Worm (Caenorhabditis elegans) whole organism, L2 larva: ENCODE measurements around the gene F42F12.4.

ENCODE experiments used
- F13H6.1 ChIP-seq: sonication (generic microtip); optimal IDR thresholded peaks from 2 replicates; lab custom pipeline; 2016; ENCODE audit warnings: missing genetic modification characterization, missing compliant biosample characterization
- R02D3.7 ChIP-seq: fragments of 150-350 bp; optimal IDR thresholded peaks from 2 replicates; lab custom pipeline; 2014; ENCODE audit warnings: missing biosample characterization, missing genetic modification characterization
- Y55F3AM.14 ChIP-seq: fragments of 200-800 bp; sonication (Bioruptor generic); optimal IDR thresholded peaks from 2 replicates; lab custom pipeline; 2018; ENCODE audit warnings: mild to moderate bottlenecking, missing genetic modification characterization, missing compliant biosample characterization
- ZK546.5 ChIP-seq: sonication (generic microtip); optimal IDR thresholded peaks from 2 replicates; lab custom pipeline; 2017; ENCODE audit warnings: missing biosample characterization, missing genetic modification characterization
- alr-1 ChIP-seq: fragments of 150-350 bp; optimal IDR thresholded peaks from 2 replicates; lab custom pipeline; 2014; ENCODE audit warnings: missing biosample characterization, missing genetic modification characterization
- aly-2 ChIP-seq: fragments of 150-350 bp; optimal IDR thresholded peaks from 2 replicates; lab custom pipeline; 2014; ENCODE audit warnings: missing biosample characterization, missing genetic modification characterization
- blmp-1 ChIP-seq: sonication (generic microtip); optimal IDR thresholded peaks from 2 replicates; lab custom pipeline; 2017; ENCODE audit warnings: missing genetic modification characterization, mild to moderate bottlenecking, missing compliant biosample characterization, antibody characterized with exemption, moderate library complexity; ENCODE audit not compliant: insufficient read depth
- ceh-16 ChIP-seq: fragments of 150-350 bp; optimal IDR thresholded peaks from 2 replicates; lab custom pipeline; 2014; ENCODE audit warnings: missing biosample characterization, missing genetic modification characterization
- ceh-82 ChIP-seq: fragments of 150-350 bp; optimal IDR thresholded peaks from 2 replicates; lab custom pipeline; 2014; ENCODE audit warnings: missing biosample characterization, missing genetic modification characterization
- crh-2 ChIP-seq: sonication (generic microtip); optimal IDR thresholded peaks from 2 replicates; lab custom pipeline; 2017; ENCODE audit warnings: missing biosample characterization, missing genetic modification characterization
- dmd-4 ChIP-seq: sonication (generic microtip); optimal IDR thresholded peaks from 2 replicates; lab custom pipeline; 2017; ENCODE audit warnings: missing biosample characterization, missing genetic modification characterization
- egl-27 ChIP-seq: sonication (generic microtip); optimal IDR thresholded peaks from 3 replicates; lab custom pipeline; 2017; ENCODE audit warnings: missing biosample characterization, missing genetic modification reagents, missing genetic modification characterization
- elt-1 ChIP-seq: fragments of 150-350 bp; optimal IDR thresholded peaks from 2 replicates; lab custom pipeline; 2014; ENCODE audit warnings: missing biosample characterization, missing genetic modification characterization
- elt-3 ChIP-seq: sonication (generic microtip); optimal IDR thresholded peaks from 2 replicates; lab custom pipeline; 2017; ENCODE audit warnings: missing biosample characterization, missing genetic modification characterization
- fos-1 ChIP-seq: fragments of 150-350 bp; optimal IDR thresholded peaks from 2 replicates; lab custom pipeline; 2014; ENCODE audit warnings: missing biosample characterization, missing genetic modification characterization
- gmeb-1 ChIP-seq: fragments of 150-350 bp; optimal IDR thresholded peaks from 2 replicates; lab custom pipeline; 2014; ENCODE audit warnings: missing biosample characterization, missing genetic modification characterization
- lin-11 ChIP-seq: fragments of 150-350 bp; sonication (generic microtip); optimal IDR thresholded peaks from 2 replicates; lab custom pipeline; 2014; ENCODE audit warnings: missing biosample characterization, missing genetic modification characterization, inconsistent platforms, mixed read lengths
- lin-13 ChIP-seq: fragments of 150-350 bp; optimal IDR thresholded peaks from 2 replicates; lab custom pipeline; 2014; ENCODE audit warnings: missing biosample characterization, missing genetic modification reagents, missing genetic modification characterization
- lsy-2 ChIP-seq, 2 experiments: fragments of 150-350 bp in 1 of 2; sonication (generic microtip) in 1 of 2; optimal IDR thresholded peaks; 2 replicates each; lab custom pipeline; 2014 to 2017; ENCODE audit warnings: missing biosample characterization in 2 of 2, missing genetic modification characterization in 2 of 2
- mab-5 ChIP-seq: fragments of 150-350 bp; optimal IDR thresholded peaks from 2 replicates; lab custom pipeline; 2014; ENCODE audit warnings: missing biosample characterization, missing genetic modification characterization
- mbf-1 ChIP-seq: sonication (generic microtip); optimal IDR thresholded peaks from 2 replicates; lab custom pipeline; 2017; ENCODE audit warnings: missing biosample characterization, missing genetic modification characterization
- mdl-1 ChIP-seq, 2 experiments: fragments of 150-350 bp in 1 of 2; sonication (generic microtip) in 1 of 2; optimal IDR thresholded peaks; 2 replicates each; lab custom pipeline; 2017; ENCODE audit warnings: missing biosample characterization in 2 of 2, missing genetic modification characterization in 2 of 2
- nhr-10 ChIP-seq: sonication (generic microtip); optimal IDR thresholded peaks from 2 replicates; lab custom pipeline; 2017; ENCODE audit warnings: missing biosample characterization, missing genetic modification characterization
- nhr-11 ChIP-seq: fragments of 150-350 bp; optimal IDR thresholded peaks from 2 replicates; lab custom pipeline; 2014; ENCODE audit warnings: missing biosample characterization, missing genetic modification characterization
- nhr-12 ChIP-seq: fragments of 150-350 bp; optimal IDR thresholded peaks from 2 replicates; lab custom pipeline; 2014; ENCODE audit warnings: missing biosample characterization, missing genetic modification characterization
- nhr-129 ChIP-seq: fragments of 150-350 bp; optimal IDR thresholded peaks from 2 replicates; lab custom pipeline; 2014; ENCODE audit warnings: missing biosample characterization, missing genetic modification characterization
- nhr-21 ChIP-seq: fragments of 150-350 bp; optimal IDR thresholded peaks from 2 replicates; lab custom pipeline; 2014; ENCODE audit warnings: missing biosample characterization, missing genetic modification characterization
- nhr-23 ChIP-seq: fragments of 150-350 bp; optimal IDR thresholded peaks from 2 replicates; lab custom pipeline; 2014; ENCODE audit warnings: missing biosample characterization, missing genetic modification reagents, missing genetic modification characterization
- nhr-237 ChIP-seq: fragments of 150-350 bp; optimal IDR thresholded peaks from 2 replicates; lab custom pipeline; 2014; ENCODE audit warnings: missing biosample characterization, missing genetic modification characterization
- nhr-6 ChIP-seq: fragments of 150-350 bp; optimal IDR thresholded peaks from 2 replicates; lab custom pipeline; 2014; ENCODE audit warnings: missing biosample characterization, missing genetic modification characterization
- nhr-77 ChIP-seq: fragments of 150-350 bp; optimal IDR thresholded peaks from 2 replicates; lab custom pipeline; 2014; ENCODE audit warnings: missing biosample characterization, missing genetic modification characterization
- peb-1 ChIP-seq: fragments of 150-350 bp; optimal IDR thresholded peaks from 2 replicates; lab custom pipeline; 2014; ENCODE audit warnings: missing biosample characterization, missing genetic modification characterization
- skn-1 ChIP-seq: sonication (generic microtip); optimal IDR thresholded peaks from 2 replicates; lab custom pipeline; 2017; ENCODE audit warnings: missing biosample characterization, missing genetic modification characterization
- sma-3 ChIP-seq: sonication (generic microtip); optimal IDR thresholded peaks from 2 replicates; lab custom pipeline; 2016; ENCODE audit warnings: missing genetic modification reagents, missing genetic modification characterization, missing compliant biosample characterization
- sma-9 ChIP-seq, 2 experiments: fragments of 150-350 bp in 1 of 2; sonication (generic microtip) in 1 of 2; optimal IDR thresholded peaks; 2 replicates each; lab custom pipeline; 2014 to 2016; ENCODE audit warnings: missing genetic modification characterization in 2 of 2, mild to moderate bottlenecking in 1 of 2, missing biosample characterization in 1 of 2, missing compliant biosample characterization in 1 of 2, missing genetic modification reagents in 1 of 2, moderate library complexity in 1 of 2
- snpc-4 ChIP-seq: fragments of 150-350 bp; optimal IDR thresholded peaks from 2 replicates; lab custom pipeline; 2014; ENCODE audit warnings: missing biosample characterization, missing genetic modification characterization
- unc-39 ChIP-seq: fragments of 150-350 bp; optimal IDR thresholded peaks from 2 replicates; lab custom pipeline; 2014; ENCODE audit warnings: missing biosample characterization, missing genetic modification characterization
- unc-55 ChIP-seq: fragments of 150-350 bp; sonication (generic microtip); optimal IDR thresholded peaks from 3 replicates; lab custom pipeline; 2014; ENCODE audit warnings: missing biosample characterization, missing genetic modification reagents, missing genetic modification characterization
- unc-62 ChIP-seq: fragments of 150-350 bp; optimal IDR thresholded peaks from 2 replicates; lab custom pipeline; 2014; ENCODE audit warnings: missing biosample characterization, missing genetic modification reagents, missing genetic modification characterization
- zag-1 ChIP-seq: fragments of 150-350 bp; optimal IDR thresholded peaks from 2 replicates; lab custom pipeline; 2014; ENCODE audit warnings: missing biosample characterization, missing genetic modification characterization
- ztf-1 ChIP-seq: fragments of 200-800 bp; sonication (Bioruptor generic); conservative IDR thresholded peaks from 2 replicates; pipeline ENCODE4 v1.3.6; 2022; ENCODE audit warnings: missing genetic modification characterization, missing compliant biosample characterization
- ztf-11 ChIP-seq: sonication (generic microtip); optimal IDR thresholded peaks from 2 replicates; lab custom pipeline; 2017; ENCODE audit warnings: missing biosample characterization, missing genetic modification characterization
- ztf-4 ChIP-seq: fragments of 150-350 bp; optimal IDR thresholded peaks from 2 replicates; lab custom pipeline; 2014; ENCODE audit warnings: missing biosample characterization, missing genetic modification characterization

Gene F42F12.4

DNA sequence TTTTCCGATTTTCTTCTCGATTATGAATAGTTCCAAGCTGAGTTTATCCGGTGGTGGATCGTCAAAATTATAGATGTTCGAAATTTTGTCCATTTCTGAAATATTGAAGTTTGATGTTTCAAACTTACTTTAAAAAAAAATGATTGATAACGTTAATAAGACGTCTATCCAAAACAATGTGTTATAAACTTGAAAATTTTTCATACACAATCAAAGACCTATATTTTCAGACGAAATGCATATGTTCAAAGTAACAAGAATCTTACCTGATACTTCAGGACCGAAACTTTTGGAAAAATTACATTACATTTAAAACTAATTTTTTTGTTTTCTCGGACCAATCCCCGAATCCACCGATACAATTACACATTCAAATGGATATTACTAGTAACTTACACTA, 38.6 kb upstream of the F42F12.4 start, which contains the start of gene nekl-3:
TSS of gene nekl-3 (minus strand) at position 101 of the 400 bp plus-strand sequence.
- TF ChIP-seq nhr-10 (tag; lab: Kevin White, UChicago), result no peak
- no peak for TF ChIP-seq ZK546.5
- TF ChIP-seq aly-2 (tag; lab: Kevin White, UChicago), result no peak
- no peak for TF ChIP-seq ztf-11
- no peak for TF ChIP-seq Y55F3AM.14 (GFP tag; lab: Kevin White, UChicago)
- TF ChIP-seq R02D3.7 (tag; lab: Kevin White, UChicago), result no peak

DNA sequence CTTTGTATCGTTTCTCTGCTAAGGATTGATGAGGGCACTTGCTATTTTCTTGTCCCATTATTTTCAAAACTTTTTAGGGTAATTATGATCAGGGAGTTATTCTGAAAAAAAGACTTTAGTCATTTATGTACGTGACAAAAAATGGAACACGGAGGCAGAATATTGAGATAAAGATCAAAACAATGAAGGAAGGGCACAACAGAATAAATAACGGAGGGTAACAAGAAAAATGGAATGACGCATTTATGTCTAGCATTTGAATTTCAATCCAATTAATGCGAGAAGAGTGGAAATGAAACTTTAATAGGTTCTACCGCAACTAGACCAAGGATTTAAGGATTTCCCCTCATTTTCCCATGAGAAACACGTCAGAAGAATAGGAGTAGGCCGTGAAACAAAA, 25.5 kb upstream of the F42F12.4 start, which contains the start of gene glb-13:
TSS of gene glb-13 (minus strand) at position 101 of the 400 bp plus-strand sequence.
- TF ChIP-seq skn-1 (tag; lab: Kevin White, UChicago) (no peak), gmeb-1 (tag; lab: Kevin White, UChicago) (no peak), sma-9 (GFP tag; optimal IDR thresholded peaks at IDR 0.05; lab: Kevin White, UChicago) (no peak), sma-9 (tag; optimal IDR thresholded peaks at IDR 0.05; lab: Kevin White, UChicago) (no peak), nhr-129 (no peak), nhr-23 (tag; lab: Kevin White, UChicago) (no peak), nhr-237 (tag; lab: Kevin White, UChicago) (no peak), mdl-1 (tag; optimal IDR thresholded peaks at IDR 0.05; lab: Kevin White, UChicago) (no peak), blmp-1 (tag; lab: Kevin White, UChicago) (no peak), ceh-82 (no peak), ZK546.5 (no peak), ztf-1 (no peak), ceh-16 (tag; lab: Kevin White, UChicago) (no peak)
- TF ChIP-seq, all 48 proteins: peak for 0

DNA sequence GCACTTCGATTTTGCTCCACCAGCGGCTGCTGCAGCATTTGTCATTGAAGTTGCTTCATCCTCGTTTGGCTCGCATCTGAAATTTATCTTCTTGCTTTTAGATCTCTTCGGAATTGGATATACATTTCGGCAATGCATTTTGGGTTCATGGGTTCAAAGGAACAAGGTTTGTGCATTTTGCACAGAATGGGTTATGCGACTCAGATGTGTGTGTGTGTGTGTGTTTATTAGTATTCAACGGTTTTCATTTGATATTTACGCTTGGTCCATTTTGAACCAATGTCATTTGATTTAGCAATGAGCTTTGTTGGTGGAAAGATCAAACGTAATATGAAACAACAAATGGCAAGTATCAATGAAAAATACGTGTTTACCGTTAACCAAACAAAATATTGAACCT, 23.0 kb upstream of the F42F12.4 start:
- TF ChIP-seq nhr-12 (no peak), nhr-11 (tag; lab: Kevin White, UChicago) (no peak), F13H6.1 (no peak), egl-27 (tag; lab: Kevin White, UChicago) (no peak), elt-3 (no peak)
- TF ChIP-seq, all 48 proteins: peak for 0

DNA sequence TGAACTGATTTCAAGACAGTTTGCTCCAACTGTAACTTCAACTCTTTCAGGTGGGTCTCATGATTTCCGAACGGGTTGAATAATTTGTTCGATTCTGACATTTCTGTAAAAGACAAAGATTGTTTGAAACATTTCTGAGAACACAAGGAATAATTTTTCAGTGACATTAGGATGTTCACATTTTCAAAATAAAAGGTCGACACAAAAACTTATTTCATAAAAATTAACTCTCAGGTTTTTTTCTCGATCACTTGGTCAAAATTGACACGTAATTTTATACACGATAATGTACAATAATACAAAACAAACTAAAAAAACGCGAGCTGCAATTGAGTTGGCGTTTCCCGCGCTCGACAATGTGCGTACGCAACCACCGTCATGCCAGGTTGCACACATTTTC, 18.6 kb upstream of the F42F12.4 start, which contains the start of gene rif-1.2:
TSS of gene rif-1.2 (minus strand) at position 101 of the 400 bp plus-strand sequence.
- TF ChIP-seq unc-39 (tag; lab: Kevin White, UChicago) (no peak), peb-1 (tag; lab: Kevin White, UChicago) (no peak), unc-55 (no peak), mab-5 (tag; lab: Kevin White, UChicago) (no peak), nhr-129 (no peak), lin-13 (GFP tag; lab: Kevin White, UChicago) (no peak), ceh-16 (tag; lab: Kevin White, UChicago) (no peak), nhr-10 (tag; lab: Kevin White, UChicago) (no peak), ztf-11 (no peak), lin-11 (tag; lab: Kevin White, UChicago) (no peak), ztf-4 (no peak), dmd-4 (tag; lab: Kevin White, UChicago) (no peak), fos-1 (no peak), R02D3.7 (tag; lab: Kevin White, UChicago) (no peak), unc-62 (GFP tag; lab: Kevin White, UChicago) (no peak), nhr-6 (no peak)

DNA sequence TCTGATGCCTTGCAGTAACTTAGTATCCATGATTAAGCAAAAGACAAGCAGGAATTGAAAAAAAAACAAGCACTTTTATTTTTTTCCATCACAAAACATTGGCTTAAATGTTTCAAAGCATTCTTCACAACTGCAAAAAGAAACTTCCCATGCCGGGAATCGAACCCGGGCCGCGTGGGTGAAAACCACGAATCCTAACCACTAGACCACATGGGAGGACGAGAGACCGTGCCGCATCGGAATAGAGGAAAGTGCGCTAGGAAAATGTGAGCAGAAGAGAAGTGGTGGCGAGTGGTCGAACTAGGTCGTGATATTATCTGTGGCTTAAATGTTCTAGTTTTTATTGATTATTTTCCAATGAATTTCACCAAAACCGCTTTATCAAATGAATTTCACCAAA, 14.8 kb upstream of the F42F12.4 start:
- TF ChIP-seq Y55F3AM.14 (GFP tag; lab: Kevin White, UChicago) (no peak), lsy-2 (tag; optimal IDR thresholded peaks at IDR 0.05; lab: Kevin White, UChicago) (no peak), nhr-21 (tag; lab: Kevin White, UChicago) (no peak), snpc-4 (tag; lab: Kevin White, UChicago) (no peak), unc-39 (tag; lab: Kevin White, UChicago) (no peak), peb-1 (tag; lab: Kevin White, UChicago) (no peak), skn-1 (tag; lab: Kevin White, UChicago) (no peak), elt-1 (tag; lab: Kevin White, UChicago) (no peak), lin-11 (tag; lab: Kevin White, UChicago) (no peak), mab-5 (tag; lab: Kevin White, UChicago) (no peak), nhr-77 (tag; lab: Kevin White, UChicago) (no peak), sma-9 (GFP tag; optimal IDR thresholded peaks at IDR 0.05; lab: Kevin White, UChicago) (peak; percentile 51), sma-9 (tag; optimal IDR thresholded peaks at IDR 0.05; lab: Kevin White, UChicago) (no peak), elt-3 (no peak), crh-2 (tag; lab: Kevin White, UChicago) (peak; percentile 49), zag-1 (tag; lab: Kevin White, UChicago) (peak; percentile 35), F13H6.1 (peak; percentile 9), alr-1 (no peak), ztf-4 (no peak), nhr-6 (no peak), R02D3.7 (tag; lab: Kevin White, UChicago) (no peak), mbf-1 (no peak), lin-13 (GFP tag; lab: Kevin White, UChicago) (no peak), sma-3 (no peak), ztf-1 (no peak), egl-27 (tag; lab: Kevin White, UChicago) (no peak), ztf-11 (no peak), nhr-23 (tag; lab: Kevin White, UChicago) (no peak), ceh-16 (tag; lab: Kevin White, UChicago) (no peak), nhr-129 (peak; percentile 76), nhr-11 (tag; lab: Kevin White, UChicago) (no peak), ZK546.5 (no peak)
